Worm (Caenorhabditis elegans) whole organism, L4/young adult: Measurements from ENCODE around the gene sel-15.

ENCODE experiments used
- W03F9.2 ChIP-seq: fragments of 150-350 bp; optimal IDR thresholded peaks from 2 replicates; lab custom pipeline; 2014; ENCODE audit warnings: missing biosample characterization, missing genetic modification characterization
- dao-5 ChIP-seq: sonication (generic microtip); optimal IDR thresholded peaks from 2 replicates; lab custom pipeline; 2016; ENCODE audit warnings: missing genotype, missing genetic modification characterization, moderate library complexity, missing compliant biosample characterization
- him-1 ChIP-seq: sonication (generic microtip); optimal IDR thresholded peaks from 2 replicates; lab custom pipeline; 2016; ENCODE audit warnings: missing genotype, missing genetic modification reagents, missing genetic modification characterization, missing compliant biosample characterization

DNA sequence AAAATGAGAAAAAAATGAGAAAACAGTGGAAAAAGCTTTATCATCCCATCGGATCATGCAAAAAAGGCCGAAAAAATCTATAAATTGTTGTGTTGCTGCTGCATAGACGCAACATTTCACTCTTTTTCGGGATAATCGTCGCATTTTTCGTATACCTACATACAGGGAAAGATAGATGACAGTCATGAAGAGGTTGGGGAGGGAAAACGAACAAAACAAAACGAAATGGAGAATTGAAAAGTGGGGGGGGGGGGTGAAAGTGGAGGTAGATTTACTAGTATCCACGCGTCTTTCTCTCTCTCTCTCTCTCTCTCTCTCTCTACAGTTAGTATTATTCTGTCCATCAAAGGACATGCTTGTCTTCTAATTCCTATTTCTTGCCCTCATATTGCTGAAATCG lies 48.2 kb upstream of the sel-15 start:
- TF ChIP-seq him-1 (no peak), W03F9.2 (tag; lab: Kevin White, UChicago) (no peak), dao-5 (tag; lab: Kevin White, UChicago) (no peak)
